Fruit fly (Drosophila melanogaster) S2 (cell line): ENCODE measurements around the gene Ir100a.

Experiments
- CG8478 ChIP-seq: fragments of >200 bp; optimal IDR thresholded peaks from 2 replicates; lab custom pipeline; 2018
- CTCF ChIP-seq, 2 experiments: fragments of >200 bp; optimal IDR thresholded peaks; 2 replicates each; lab custom pipeline; 2018

DNA sequence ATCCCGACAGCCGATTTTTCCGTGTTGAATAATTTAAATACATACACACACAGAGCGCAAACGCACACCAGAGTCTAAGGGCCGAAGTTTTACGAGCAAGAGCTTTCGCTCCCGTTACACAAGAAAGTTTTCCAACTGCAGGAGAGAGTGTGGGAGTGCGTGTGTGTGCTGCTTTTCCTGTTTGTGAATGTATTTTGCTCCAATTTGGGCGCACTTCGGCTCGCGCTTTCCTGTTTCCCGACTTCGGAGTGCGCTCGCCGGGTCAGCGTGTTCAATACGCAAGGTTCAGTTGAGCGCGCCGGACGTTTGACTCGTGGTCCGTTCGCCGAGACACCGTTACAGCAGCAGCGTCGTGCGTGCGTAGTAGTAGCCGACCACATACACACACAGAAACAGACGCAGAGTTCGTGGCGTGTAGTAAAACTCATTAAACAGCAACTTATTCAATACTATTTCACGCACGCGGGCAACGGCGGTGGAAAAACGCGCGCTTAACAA is 24.9 kb downstream of the Ir100a start:
- TF ChIP-seq CG8478 (lab: Kevin White, UChicago) (no peak), CTCF (optimal IDR thresholded peaks at IDR 0.05; lab: Kevin White, UChicago) (no peak)
